Fruit fly (Drosophila melanogaster): ENCODE measurements around the gene CG43088.
A peak's percentile ranks its signal among the peaks of the same experiment; 100 is the strongest.

CG43088 gene

DNA sequence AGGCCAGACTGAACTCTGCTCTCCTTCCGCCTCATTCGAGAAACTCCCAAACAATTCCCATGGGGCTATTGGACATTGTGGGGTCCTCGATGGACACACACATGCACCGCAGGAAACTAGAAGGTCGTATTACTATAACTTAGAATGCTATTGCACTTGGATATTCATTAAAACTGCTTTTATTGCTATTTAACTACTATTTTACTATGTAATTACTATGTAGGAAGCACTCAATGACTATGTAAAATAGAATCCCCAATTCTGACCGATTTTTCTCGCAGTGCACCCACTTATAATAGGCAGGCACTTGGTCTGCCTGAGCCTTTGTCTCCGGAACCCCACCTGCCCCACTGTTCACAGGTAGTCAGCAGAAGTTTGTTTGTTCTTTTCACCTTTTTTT is 22.9 kb downstream of the CG43088 start:
- no peak for TF ChIP-seq Pif1B (GFP tag; optimal IDR thresholded peaks at IDR 0.05)
- no peak for TF ChIP-seq gl (tag; optimal IDR thresholded peaks at IDR 0.05)
- no peak for TF ChIP-seq CG12605 (GFP tag; IDR thresholded peaks at IDR 0.05)
- TF ChIP-seq CG8159 (tag; optimal IDR thresholded peaks at IDR 0.05), result peak; percentile 7
- TF ChIP-seq CG4496 (GFP tag; IDR thresholded peaks at IDR 0.05), result no peak
- no peak for TF ChIP-seq CG8301 (tag; optimal IDR thresholded peaks at IDR 0.05)
- peak; percentile 5 for TF ChIP-seq CG17806 (tag; optimal IDR thresholded peaks at IDR 0.05)
- TF ChIP-seq rn (GFP tag; IDR thresholded peaks at IDR 0.05), result no peak
- no peak for TF ChIP-seq fd96Ca (GFP tag; IDR thresholded peaks at IDR 0.05)
- TF ChIP-seq Ets98B (GFP tag; IDR thresholded peaks at IDR 0.05), result no peak
- TF ChIP-seq CG32121 (GFP tag; IDR thresholded peaks at IDR 0.05), result no peak
- no peak for TF ChIP-seq CG15710 (tag; optimal IDR thresholded peaks at IDR 0.05)
- TF ChIP-seq Snoo (tag; optimal IDR thresholded peaks at IDR 0.05), result no peak
- TF ChIP-seq Pif1A (GFP tag; optimal IDR thresholded peaks at IDR 0.05), result no peak
- TF ChIP-seq CG13204 (GFP tag; optimal IDR thresholded peaks at IDR 0.05), result no peak
- no peak for TF ChIP-seq CG34367 (tag; optimal IDR thresholded peaks at IDR 0.05)
- TF ChIP-seq CG9948 (tag; optimal IDR thresholded peaks at IDR 0.05), result peak; percentile 22
- no peak for TF ChIP-seq D1 (tag; optimal IDR thresholded peaks at IDR 0.05)
- TF ChIP-seq CG14655 (GFP tag; optimal IDR thresholded peaks at IDR 0.05), result peak; percentile 39
- TF ChIP-seq CG10348 (GFP tag; IDR thresholded peaks at IDR 0.05), result no peak
- no peak for TF ChIP-seq EcR (GFP tag; optimal IDR thresholded peaks at IDR 0.05)

dm6 chrX:14727580-14727979 is 25.4 kb downstream of the CG43088 start:
- TF ChIP-seq rn (GFP tag; IDR thresholded peaks at IDR 0.05) (no peak), Ets98B (GFP tag; IDR thresholded peaks at IDR 0.05) (no peak), CG17806 (tag; optimal IDR thresholded peaks at IDR 0.05) (peak; percentile 31), CG32121 (GFP tag; IDR thresholded peaks at IDR 0.05) (peak; percentile 36; the same call in 1 of the 2 replicates), CG9948 (tag; optimal IDR thresholded peaks at IDR 0.05) (peak; percentile 42), CG34367 (tag; optimal IDR thresholded peaks at IDR 0.05) (peak; percentile 8), CG8159 (tag; optimal IDR thresholded peaks at IDR 0.05) (peak; percentile 38), CG8301 (tag; optimal IDR thresholded peaks at IDR 0.05) (peak; percentile 34), Pif1A (GFP tag; optimal IDR thresholded peaks at IDR 0.05) (no peak), CG4496 (GFP tag; IDR thresholded peaks at IDR 0.05) (peak; percentile 45; the same call in 1 of the 3 replicates), CG15710 (tag; optimal IDR thresholded peaks at IDR 0.05) (peak; percentile 23), D1 (tag; optimal IDR thresholded peaks at IDR 0.05) (no peak), CG14655 (GFP tag; optimal IDR thresholded peaks at IDR 0.05) (peak; percentile 42), CG13204 (GFP tag; optimal IDR thresholded peaks at IDR 0.05) (no peak), fd96Ca (GFP tag; IDR thresholded peaks at IDR 0.05) (no peak)

dm6 chrX:14738420-14738819 is 36.3 kb downstream of the CG43088 start:
- TF ChIP-seq CG8301 (tag; optimal IDR thresholded peaks at IDR 0.05) (peak; percentile 53), CG9948 (tag; optimal IDR thresholded peaks at IDR 0.05) (peak; percentile 16), fd96Ca (GFP tag; IDR thresholded peaks at IDR 0.05) (0 out of 3 replicates have a peak, but pooled peaks have one; percentile 10), CG14655 (GFP tag; optimal IDR thresholded peaks at IDR 0.05) (peak; percentile 50), CG34367 (tag; optimal IDR thresholded peaks at IDR 0.05) (no peak), Snoo (tag; optimal IDR thresholded peaks at IDR 0.05) (no peak), Ets98B (GFP tag; IDR thresholded peaks at IDR 0.05) (peak; percentile 40; the same call in 1 of the 2 replicates), CG17806 (tag; optimal IDR thresholded peaks at IDR 0.05) (peak; percentile 22)

dm6 chrX:14743819-14744218 is 41.7 kb downstream of the CG43088 start:
- peak; percentile 27 for TF ChIP-seq CG8159 (tag; optimal IDR thresholded peaks at IDR 0.05)
- peak; percentile 6 for TF ChIP-seq Pif1A (GFP tag; optimal IDR thresholded peaks at IDR 0.05)
- TF ChIP-seq EcR (GFP tag; optimal IDR thresholded peaks at IDR 0.05), result no peak
- 0 out of 2 replicates have a peak, but pooled peaks have one; percentile 11 for TF ChIP-seq CG32121 (GFP tag; IDR thresholded peaks at IDR 0.05)
- TF ChIP-seq Ets98B (GFP tag; IDR thresholded peaks at IDR 0.05), result 0 out of 2 replicates have a peak, but pooled peaks have one; percentile 10
- TF ChIP-seq rn (GFP tag; IDR thresholded peaks at IDR 0.05), result no peak
- no peak for TF ChIP-seq CG8301 (tag; optimal IDR thresholded peaks at IDR 0.05)
- TF ChIP-seq CG14655 (GFP tag; optimal IDR thresholded peaks at IDR 0.05), result no peak
- TF ChIP-seq CG9948 (tag; optimal IDR thresholded peaks at IDR 0.05), result no peak
- TF ChIP-seq D1 (tag; optimal IDR thresholded peaks at IDR 0.05), result no peak

- TF ChIP-seq gl (tag; optimal IDR thresholded peaks at IDR 0.05) (no peak), D1 (tag; optimal IDR thresholded peaks at IDR 0.05) (no peak), CG4496 (GFP tag; IDR thresholded peaks at IDR 0.05) (0 out of 3 replicates have a peak, but pooled peaks have one; percentile 53), CG17806 (tag; optimal IDR thresholded peaks at IDR 0.05) (peak; percentile 4), CG13204 (GFP tag; optimal IDR thresholded peaks at IDR 0.05) (peak; percentile 28), Snoo (tag; optimal IDR thresholded peaks at IDR 0.05) (no peak)
Measured at dm6 chrX:14749086-14749874, 47.1 kb downstream of the CG43088 start, which contains the start of gene NetB. Gene NetB (minus strand): TSS chrX:14749376.

DNA sequence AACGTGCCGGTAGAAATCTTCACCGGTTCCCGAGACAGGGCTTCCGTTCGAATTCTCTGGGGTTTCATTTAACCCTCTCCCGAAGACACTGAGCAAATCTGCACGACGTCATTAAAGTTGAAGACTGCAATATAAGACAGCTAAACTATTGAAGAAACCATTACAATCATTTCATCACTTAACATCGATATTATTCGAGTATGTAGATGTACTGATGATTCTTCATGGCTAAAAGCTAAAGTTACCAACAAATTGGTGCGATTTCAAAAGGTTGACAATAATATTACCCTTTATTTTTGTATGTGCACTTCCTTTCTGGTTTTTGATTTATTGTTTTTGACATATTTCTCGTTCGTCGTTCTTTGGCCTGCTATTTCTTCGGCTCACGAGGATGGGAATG is 48.3 kb downstream of the CG43088 start:
- TF ChIP-seq CG15710 (tag; optimal IDR thresholded peaks at IDR 0.05) (peak; percentile 47), CG9948 (tag; optimal IDR thresholded peaks at IDR 0.05) (peak; percentile 7), Snoo (tag; optimal IDR thresholded peaks at IDR 0.05) (peak; percentile 48), CG34367 (tag; optimal IDR thresholded peaks at IDR 0.05) (no peak), CG17806 (tag; optimal IDR thresholded peaks at IDR 0.05) (peak; percentile 47), rn (GFP tag; IDR thresholded peaks at IDR 0.05) (no peak), CG13204 (GFP tag; optimal IDR thresholded peaks at IDR 0.05) (peak; percentile 3), CG14655 (GFP tag; optimal IDR thresholded peaks at IDR 0.05) (no peak), fd96Ca (GFP tag; IDR thresholded peaks at IDR 0.05) (no peak), Pif1A (GFP tag; optimal IDR thresholded peaks at IDR 0.05) (peak; percentile 24), CG32121 (GFP tag; IDR thresholded peaks at IDR 0.05) (no peak), Ets98B (GFP tag; IDR thresholded peaks at IDR 0.05) (no peak), Pif1B (GFP tag; optimal IDR thresholded peaks at IDR 0.05) (peak; percentile 4), CG10348 (GFP tag; IDR thresholded peaks at IDR 0.05) (no peak), CG4496 (GFP tag; IDR thresholded peaks at IDR 0.05) (no peak), gl (tag; optimal IDR thresholded peaks at IDR 0.05) (no peak), CG8301 (tag; optimal IDR thresholded peaks at IDR 0.05) (no peak), CG8159 (tag; optimal IDR thresholded peaks at IDR 0.05) (peak; percentile 46), EcR (GFP tag; optimal IDR thresholded peaks at IDR 0.05) (no peak)

All from whole organism, pupa.